Fruit fly (Drosophila melanogaster): Measurements from ENCODE around the gene Ppi1.

dm6 chr3R:30092700-30093044, 36.2 kb downstream of the Ppi1 start:
- TF ChIP-seq h (optimal IDR thresholded peaks at IDR 0.05) (no peak), Sin3A (optimal IDR thresholded peaks at IDR 0.05) (no peak)

All from Kc167 (cell line).